Worm (Caenorhabditis elegans): ENCODE results near the gene srj-50.

The srj-50 gene

DNA sequence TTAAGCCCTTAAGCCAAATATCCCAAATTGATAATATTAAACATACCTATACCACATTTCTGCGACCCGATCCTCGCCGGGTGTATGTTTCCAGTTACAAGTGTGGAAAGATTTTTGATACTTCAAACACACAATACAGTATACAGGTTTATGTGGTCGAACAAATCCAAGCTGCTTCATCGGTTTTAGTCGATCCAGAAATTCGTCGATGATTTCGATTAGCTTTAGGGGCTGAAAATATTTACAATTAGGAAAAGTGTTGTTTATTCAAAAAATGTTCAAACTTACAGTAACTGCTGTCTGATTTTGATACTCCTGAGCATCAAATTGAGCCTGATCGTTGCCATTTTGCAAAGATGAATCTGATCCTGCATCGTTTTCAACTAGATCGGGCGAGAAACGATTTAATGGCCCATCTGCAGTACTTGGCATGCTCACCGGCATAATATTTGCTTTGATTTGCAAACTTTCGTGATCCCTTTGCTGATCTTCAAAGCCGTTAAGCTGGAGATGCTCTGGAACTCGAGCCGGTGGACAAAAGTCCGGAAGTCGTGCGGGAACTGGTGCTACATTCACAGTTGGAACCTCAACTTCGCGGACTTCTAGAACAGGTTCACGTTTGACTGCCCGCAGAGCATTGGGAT lies 43.5 kb downstream of the srj-50 start:
- TF ChIP-seq aha-1 (tag) (peak; percentile 65), hlh-11 (tag; optimal IDR thresholded peaks at IDR 0.05) (no peak), T20F7.1 (GFP tag; optimal IDR thresholded peaks at IDR 0.05) (no peak), pqm-1 (tag; optimal IDR thresholded peaks at IDR 0.05) (no peak), mxl-2 (GFP tag; conservative IDR thresholded peaks at IDR 0.05) (no peak), mes-2 (tag; optimal IDR thresholded peaks at IDR 0.05; ENCODE audit: poor library complexity, severe bottlenecking) (no peak), egl-27 (tag; optimal IDR thresholded peaks at IDR 0.05) (no peak), unc-62 (GFP tag; optimal IDR thresholded peaks at IDR 0.05 in 1 of 2) (peak in 1 of 2 experiments; percentile 76), unc-62 (tag; optimal IDR thresholded peaks at IDR 0.05) (no peak), dmd-9 (GFP tag; IDR thresholded peaks at IDR 0.05) (no peak), php-3 (GFP tag; IDR thresholded peaks at IDR 0.05) (0 out of 2 replicates have a peak, but pooled peaks have one; percentile 13), jun-1 (tag; optimal IDR thresholded peaks at IDR 0.05) (no peak)

DNA sequence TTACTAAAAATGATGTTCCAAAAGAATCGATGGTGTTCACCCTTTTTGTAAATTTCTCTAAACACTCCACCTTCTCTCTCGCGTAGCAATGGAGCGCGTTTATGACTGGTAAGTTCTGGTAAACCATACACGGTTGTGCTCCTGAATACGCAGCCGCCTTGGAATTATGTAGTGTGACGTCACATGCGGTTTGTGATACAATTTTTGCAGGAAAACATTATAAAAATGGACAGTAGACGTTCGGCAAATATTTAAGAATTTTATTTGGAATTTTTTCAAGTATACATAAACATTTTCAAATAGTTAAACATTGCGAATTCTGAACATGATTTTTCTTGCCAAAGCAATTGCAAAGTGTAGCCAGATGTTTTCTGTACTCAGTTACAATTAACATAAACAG lies 44.7 kb downstream of the srj-50 start, which contains the start of gene F37B4.10:
Gene F37B4.10 (minus strand): TSS at position 101 of the 400 bp plus-strand sequence.
- TF ChIP-seq cey-2 (tag; optimal IDR thresholded peaks at IDR 0.05; ENCODE audit: borderline replicate concordance, insufficient read depth) (no peak), daf-16 (GFP tag; optimal IDR thresholded peaks at IDR 0.05) (no peak), daf-16 (tag; optimal IDR thresholded peaks at IDR 0.05) (peak; percentile 16), lim-7 (GFP tag; IDR thresholded peaks at IDR 0.05) (no peak), R02D3.7 (tag; optimal IDR thresholded peaks at IDR 0.05) (no peak), hlh-30 (tag; optimal IDR thresholded peaks at IDR 0.05; ENCODE audit: insufficient read depth) (no peak), pha-4 (GFP tag; IDR thresholded peaks at IDR 0.05) (no peak), pha-4 (tag; optimal IDR thresholded peaks at IDR 0.05) (no peak), nhr-102 (tag; optimal IDR thresholded peaks at IDR 0.05) (no peak), ctbp-1 (GFP tag; IDR thresholded peaks at IDR 0.05) (no peak), tra-1 (GFP tag; IDR thresholded peaks at IDR 0.05) (no peak), nhr-28 (tag; optimal IDR thresholded peaks at IDR 0.05) (peak; percentile 12), lin-39 (tag; optimal IDR thresholded peaks at IDR 0.05) (no peak), unc-62 (GFP tag; optimal IDR thresholded peaks at IDR 0.05 in 1 of 2) (peak in 1 of 2 experiments; percentile 82), unc-62 (tag; optimal IDR thresholded peaks at IDR 0.05) (no peak), daf-12 (tag; optimal IDR thresholded peaks at IDR 0.05) (no peak), snpc-4 (tag; optimal IDR thresholded peaks at IDR 0.05) (no peak), nhr-10 (tag; optimal IDR thresholded peaks at IDR 0.05) (no peak), ceh-62 (tag; optimal IDR thresholded peaks at IDR 0.05) (no peak), attf-4 (tag; optimal IDR thresholded peaks at IDR 0.05) (no peak)

DNA sequence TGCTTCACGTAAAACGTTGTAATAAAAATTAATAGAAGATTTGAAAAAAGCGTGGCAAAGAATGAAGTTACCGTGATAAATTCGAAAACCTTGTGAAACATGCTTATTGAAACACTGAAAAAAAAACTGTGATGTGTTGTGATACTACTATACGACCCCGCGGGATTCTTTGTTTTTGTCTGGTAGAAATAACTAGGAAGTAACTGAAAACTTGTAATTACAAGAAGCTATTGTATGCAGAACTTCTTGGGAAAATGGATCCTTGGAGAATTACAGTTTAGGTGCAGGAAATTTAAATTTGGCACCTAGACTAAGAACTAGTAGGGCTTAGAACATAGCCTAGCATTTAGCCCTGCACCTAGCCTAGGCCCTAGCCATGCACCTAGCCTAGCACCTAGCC lies 47.0 kb downstream of the srj-50 start, which contains the start of gene str-39:
Gene str-39 (minus strand): TSS at position 101 of the 400 bp plus-strand sequence.
- TF ChIP-seq lin-15B (tag; optimal IDR thresholded peaks at IDR 0.05) (no peak), lin-38 (GFP tag; IDR thresholded peaks at IDR 0.05) (no peak), Y105C5A.15 (GFP tag; IDR thresholded peaks at IDR 0.05) (no peak), lsy-2 (tag; optimal IDR thresholded peaks at IDR 0.05) (no peak), dmd-8 (GFP tag; IDR thresholded peaks at IDR 0.05) (0 out of 2 replicates have a peak, but pooled peaks have one; percentile 47), aha-1 (tag) (peak; percentile 63)

ce11 chrV:2880356-2880755 lies 47.6 kb downstream of the srj-50 start:
- TF ChIP-seq ceh-28 (tag; optimal IDR thresholded peaks at IDR 0.05) (no peak), hif-1 (tag; optimal IDR thresholded peaks at IDR 0.05) (no peak), dve-1 (tag; optimal IDR thresholded peaks at IDR 0.05; ENCODE audit: insufficient read depth) (peak; percentile 47), php-3 (GFP tag; IDR thresholded peaks at IDR 0.05) (peak; percentile 75), nhr-77 (tag; optimal IDR thresholded peaks at IDR 0.05) (peak; percentile 17), zfp-3 (GFP tag; conservative IDR thresholded peaks at IDR 0.05) (no peak), unc-62 (GFP tag; optimal IDR thresholded peaks at IDR 0.05 in 1 of 2) (peak in 1 of 2 experiments; percentile 70), unc-62 (tag; optimal IDR thresholded peaks at IDR 0.05) (no peak), nhr-28 (tag; optimal IDR thresholded peaks at IDR 0.05) (peak; percentile 86), pqm-1 (tag; optimal IDR thresholded peaks at IDR 0.05) (peak; percentile 74), dmd-6 (GFP tag; IDR thresholded peaks at IDR 0.05) (peak; percentile 66), daf-16 (GFP tag; optimal IDR thresholded peaks at IDR 0.05) (no peak), daf-16 (tag; optimal IDR thresholded peaks at IDR 0.05) (peak; percentile 31), hlh-11 (tag; optimal IDR thresholded peaks at IDR 0.05) (no peak)
